Worm (Caenorhabditis elegans) whole organism, late embryonic: ENCODE measurements around the gene cyp-23A1.

Source experiments
- C08G9.2 ChIP-seq: sonication (generic microtip); optimal IDR thresholded peaks from 2 replicates; lab custom pipeline; 2016; ENCODE audit warnings: mild to moderate bottlenecking, missing genetic modification characterization, moderate library complexity, missing compliant biosample characterization
- F13H6.1 ChIP-seq: sonication (generic microtip); optimal IDR thresholded peaks from 2 replicates; lab custom pipeline; 2016; ENCODE audit warnings: missing genetic modification characterization, missing compliant biosample characterization
- K02D7.2 ChIP-seq: sonication (generic microtip); optimal IDR thresholded peaks from 2 replicates; lab custom pipeline; 2017; ENCODE audit warnings: mild to moderate bottlenecking, missing genetic modification characterization, missing compliant biosample characterization
- K09A11.1 ChIP-seq: sonication (generic microtip); optimal IDR thresholded peaks from 2 replicates; lab custom pipeline; 2017; ENCODE audit warnings: antibody characterized with exemption, mild to moderate bottlenecking, missing genetic modification characterization, missing compliant biosample characterization; ENCODE audit not compliant: insufficient read depth
- Y22D7AL.16 ChIP-seq: sonication (generic microtip); optimal IDR thresholded peaks from 2 replicates; lab custom pipeline; 2016; ENCODE audit warnings: missing genetic modification characterization, missing compliant biosample characterization
- ama-1 ChIP-seq: fragments of 150-350 bp; optimal IDR thresholded peaks from 2 replicates; lab custom pipeline; 2014
- ceh-14 ChIP-seq: sonication (generic microtip); optimal IDR thresholded peaks from 2 replicates; lab custom pipeline; 2016; ENCODE audit warnings: missing genotype, missing genetic modification characterization, missing compliant biosample characterization
- ceh-18 ChIP-seq: sonication (generic microtip); optimal IDR thresholded peaks from 2 replicates; lab custom pipeline; 2016; ENCODE audit warnings: missing genetic modification characterization, missing compliant biosample characterization
- ceh-19 ChIP-seq: fragments of 200-800 bp; sonication (Bioruptor generic); optimal IDR thresholded peaks from 2 replicates; lab custom pipeline; 2018; ENCODE audit warnings: mild to moderate bottlenecking, missing genetic modification characterization, missing compliant biosample characterization
- ceh-2 ChIP-seq: sonication (generic microtip); optimal IDR thresholded peaks from 2 replicates; lab custom pipeline; 2016; ENCODE audit warnings: missing genotype, missing genetic modification characterization, missing compliant biosample characterization
- ceh-24 ChIP-seq: sonication (generic microtip); optimal IDR thresholded peaks from 2 replicates; lab custom pipeline; 2016; ENCODE audit warnings: mild to moderate bottlenecking, missing genetic modification characterization, missing compliant biosample characterization
- ceh-45 ChIP-seq: fragments of 200-800 bp; sonication (Bioruptor generic); IDR thresholded peaks from 2 replicates; pipeline ENCODE4 v1.3.6; 2022; ENCODE audit warnings: missing genetic modification reagents, missing genetic modification characterization, missing compliant biosample characterization
- che-1 ChIP-seq: sonication (generic microtip); optimal IDR thresholded peaks from 2 replicates; lab custom pipeline; 2016; ENCODE audit warnings: mild to moderate bottlenecking, missing genetic modification characterization, missing compliant biosample characterization
- dmd-4 ChIP-seq: sonication (generic microtip); optimal IDR thresholded peaks from 2 replicates; lab custom pipeline; 2016; ENCODE audit warnings: borderline replicate concordance, missing genetic modification characterization, missing compliant biosample characterization
- dve-1 ChIP-seq: sonication (generic microtip); optimal IDR thresholded peaks from 2 replicates; lab custom pipeline; 2017; ENCODE audit warnings: antibody characterized with exemption, mild to moderate bottlenecking, missing genetic modification characterization, missing compliant biosample characterization
- elt-4 ChIP-seq: sonication (generic microtip); optimal IDR thresholded peaks from 2 replicates; lab custom pipeline; 2016; ENCODE audit warnings: missing genetic modification characterization, missing compliant biosample characterization
- ets-4 ChIP-seq: sonication (generic microtip); optimal IDR thresholded peaks from 2 replicates; lab custom pipeline; 2016; ENCODE audit warnings: missing genetic modification characterization, missing compliant biosample characterization
- hlh-30 ChIP-seq: sonication (generic microtip); optimal IDR thresholded peaks from 2 replicates; lab custom pipeline; 2017; ENCODE audit warnings: antibody characterized with exemption, missing genetic modification characterization, missing compliant biosample characterization; ENCODE audit not compliant: insufficient read depth
- lim-6 ChIP-seq: sonication (generic microtip); optimal IDR thresholded peaks from 2 replicates; lab custom pipeline; 2016; ENCODE audit warnings: missing genetic modification characterization, missing compliant biosample characterization
- lin-11 ChIP-seq: fragments of 200-800 bp; sonication (Bioruptor generic); optimal IDR thresholded peaks from 2 replicates; lab custom pipeline; 2018; ENCODE audit warnings: mild to moderate bottlenecking, missing genetic modification characterization, missing compliant biosample characterization
- madf-2 ChIP-seq: sonication (generic microtip); optimal IDR thresholded peaks from 2 replicates; lab custom pipeline; 2017; ENCODE audit warnings: missing genetic modification characterization, missing compliant biosample characterization
- mec-3 ChIP-seq: sonication (generic microtip); optimal IDR thresholded peaks from 2 replicates; lab custom pipeline; 2016; ENCODE audit warnings: borderline replicate concordance, missing genetic modification characterization, missing compliant biosample characterization
- nfya-1 ChIP-seq: sonication (generic microtip); optimal IDR thresholded peaks from 2 replicates; lab custom pipeline; 2017; ENCODE audit warnings: missing genetic modification characterization, mild to moderate bottlenecking, missing compliant biosample characterization, antibody characterized with exemption, moderate library complexity
- pha-2 ChIP-seq: sonication (generic microtip); optimal IDR thresholded peaks from 2 replicates; lab custom pipeline; 2017; ENCODE audit warnings: mild to moderate bottlenecking, missing genetic modification characterization, missing compliant biosample characterization
- pqm-1 ChIP-seq: sonication (generic microtip); optimal IDR thresholded peaks from 2 replicates; lab custom pipeline; 2016; ENCODE audit warnings: missing genetic modification characterization, missing compliant biosample characterization
- ref-2 ChIP-seq: sonication (generic microtip); optimal IDR thresholded peaks from 2 replicates; lab custom pipeline; 2016; ENCODE audit warnings: missing genetic modification characterization, missing compliant biosample characterization
- rnt-1 ChIP-seq: sonication (generic microtip); optimal IDR thresholded peaks from 2 replicates; lab custom pipeline; 2016; ENCODE audit warnings: missing genetic modification characterization, missing compliant biosample characterization
- sdc-2 ChIP-seq: sonication (generic microtip); optimal IDR thresholded peaks from 2 replicates; lab custom pipeline; 2016; ENCODE audit warnings: missing genotype, missing genetic modification characterization, missing compliant biosample characterization
- sox-2 ChIP-seq: fragments of 200-800 bp; sonication (Bioruptor generic); IDR thresholded peaks from 2 replicates; pipeline ENCODE4 v1.3.6; 2022; ENCODE audit warnings: missing genetic modification reagents, missing genetic modification characterization, missing compliant biosample characterization
- sox-4 ChIP-seq: sonication (generic microtip); optimal IDR thresholded peaks from 2 replicates; lab custom pipeline; 2017; ENCODE audit warnings: mild to moderate bottlenecking, missing genetic modification characterization, inconsistent platforms, missing compliant biosample characterization
- unc-3 ChIP-seq, 2 experiments: fragments of 200-800 bp in 1 of 2; sonication (Bioruptor generic) in 1 of 2; sonication (generic microtip) in 1 of 2; conservative IDR thresholded peaks in 1 of 2; optimal IDR thresholded peaks in 1 of 2; 2 replicates each; pipeline versions ENCODE4 v1.3.6 to Lab custom; 2016 to 2022; ENCODE audit warnings: missing compliant biosample characterization in 2 of 2, missing genetic modification characterization in 2 of 2, missing genetic modification reagents in 1 of 2
- unc-55 ChIP-seq: sonication (generic microtip); optimal IDR thresholded peaks from 2 replicates; lab custom pipeline; 2017; ENCODE audit warnings: missing biosample characterization, missing genetic modification reagents, missing genetic modification characterization
- unc-86 ChIP-seq: sonication (generic microtip); optimal IDR thresholded peaks from 2 replicates; lab custom pipeline; 2016; ENCODE audit warnings: missing genetic modification characterization, missing compliant biosample characterization
- zip-5 ChIP-seq: sonication (generic microtip); optimal IDR thresholded peaks from 2 replicates; lab custom pipeline; 2016; ENCODE audit warnings: missing genetic modification characterization, missing compliant biosample characterization

cyp-23A1 gene

DNA sequence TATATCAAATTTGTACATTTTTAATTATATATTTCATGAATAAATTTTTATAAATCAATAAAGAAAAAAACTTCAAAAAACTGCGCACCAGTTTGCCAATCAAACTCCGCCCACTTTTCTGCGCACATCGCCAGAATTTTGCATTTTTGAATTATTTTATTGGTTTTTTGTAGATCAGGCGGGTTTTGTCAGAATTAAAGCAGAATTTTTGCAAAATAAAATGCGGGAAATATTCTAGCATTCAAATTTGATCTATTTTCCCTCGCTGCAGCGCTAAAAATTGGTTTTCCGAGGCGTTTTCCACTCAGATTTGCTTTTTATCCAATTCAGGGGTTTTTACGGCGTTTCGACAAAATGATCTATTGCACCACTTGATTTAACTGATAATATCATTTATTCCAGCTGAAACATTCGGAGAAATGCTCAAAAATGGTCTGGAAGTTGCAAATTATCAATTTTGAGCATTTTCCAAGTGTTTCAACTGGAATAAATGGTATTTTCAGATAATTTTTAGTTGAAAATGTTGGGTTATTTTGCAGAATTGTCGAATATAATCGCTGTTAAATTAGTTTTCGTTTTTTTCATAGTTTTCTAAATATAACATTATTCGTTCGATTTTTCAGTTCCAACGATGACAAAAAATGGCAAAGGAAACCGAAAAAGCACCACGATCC, 40.9 kb upstream of the cyp-23A1 start, which contains the start of gene W06B4.1:
Gene W06B4.1 (plus strand): TSS at position 624 of the 674 bp plus-strand sequence.
- TF ChIP-seq ceh-45 (GFP tag; lab: Robert Waterston, UW): no peak
- TF ChIP-seq Y22D7AL.16 (tag; lab: Kevin White, UChicago): no peak
- TF ChIP-seq lim-6 (tag; lab: Kevin White, UChicago): no peak
- no peak for TF ChIP-seq elt-4 (tag; lab: Kevin White, UChicago)
- no peak for TF ChIP-seq unc-55 (GFP tag; lab: Kevin White, UChicago)
- no peak for TF ChIP-seq K09A11.1 (tag; lab: Kevin White, UChicago)
- no peak for TF ChIP-seq dmd-4 (tag; lab: Kevin White, UChicago)
- no peak for TF ChIP-seq hlh-30 (tag; lab: Kevin White, UChicago)
- TF ChIP-seq madf-2 (tag; lab: Kevin White, UChicago): no peak

DNA sequence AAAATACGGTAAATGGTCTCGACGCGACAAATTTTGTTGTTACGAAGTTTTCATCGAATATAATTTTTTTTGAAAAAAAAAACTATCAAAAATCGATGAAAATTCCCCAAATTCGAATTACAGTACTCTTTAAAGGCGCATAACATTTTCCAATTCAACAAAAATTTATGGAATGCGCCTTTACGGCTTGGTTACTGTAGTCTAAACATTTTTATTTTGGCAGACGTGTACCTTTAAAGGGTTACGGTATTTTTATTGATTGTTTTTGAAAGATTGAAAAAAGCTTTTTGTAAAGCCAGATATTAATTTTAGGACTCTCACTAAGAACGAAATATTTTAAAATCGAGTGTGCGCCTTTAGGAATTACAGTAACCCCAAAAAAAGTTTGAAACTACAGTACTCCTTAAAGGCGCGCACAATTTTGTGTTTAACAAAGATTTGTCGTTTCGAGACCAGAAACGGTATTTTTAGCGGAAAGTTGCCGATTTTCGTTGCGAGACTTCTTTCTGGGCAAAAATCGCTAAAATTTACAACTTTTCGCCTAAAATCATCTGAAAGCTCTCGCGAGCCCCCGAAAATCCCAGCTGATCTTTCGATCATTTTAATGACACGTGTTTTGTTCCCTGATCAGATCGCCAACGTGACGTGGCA, 37.9 kb upstream of the cyp-23A1 start:
- no peak for TF ChIP-seq pqm-1
- TF ChIP-seq sox-4: no peak
- no peak for TF ChIP-seq madf-2 (tag; lab: Kevin White, UChicago)
- TF ChIP-seq F13H6.1: no peak
- TF ChIP-seq sdc-2 (tag; lab: Kevin White, UChicago): no peak
- TF ChIP-seq ceh-2 (tag; lab: Kevin White, UChicago): no peak
- TF ChIP-seq C08G9.2 (tag; lab: Kevin White, UChicago): no peak
- no peak for TF ChIP-seq Y22D7AL.16 (tag; lab: Kevin White, UChicago)

DNA sequence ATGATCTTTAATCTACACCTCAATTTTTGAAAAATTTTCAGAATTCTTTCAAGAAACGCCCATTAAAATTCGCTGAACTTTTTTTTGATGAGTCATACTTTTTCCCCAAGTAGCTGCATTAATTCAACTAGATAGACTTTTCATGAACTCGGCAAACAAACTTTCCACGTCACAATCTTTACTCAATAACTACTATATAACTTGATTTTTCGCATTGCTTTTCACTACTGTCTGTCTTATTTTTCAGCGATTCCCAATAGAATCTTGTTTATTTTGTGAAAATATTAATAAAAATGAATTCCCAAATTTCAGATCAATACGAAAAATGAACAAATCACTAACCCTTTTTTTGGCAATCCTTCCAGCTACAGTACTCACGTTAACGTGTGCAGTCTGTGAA, 33.7 kb upstream of the cyp-23A1 start, which contains the start of gene T05C1.1:
Gene T05C1.1 (plus strand): TSS at position 301 of the 400 bp plus-strand sequence.
- no peak for TF ChIP-seq pha-2 (tag; lab: Kevin White, UChicago)
- TF ChIP-seq ceh-14 (tag; lab: Kevin White, UChicago): no peak
- no peak for TF ChIP-seq ets-4
- no peak for TF ChIP-seq nfya-1

DNA sequence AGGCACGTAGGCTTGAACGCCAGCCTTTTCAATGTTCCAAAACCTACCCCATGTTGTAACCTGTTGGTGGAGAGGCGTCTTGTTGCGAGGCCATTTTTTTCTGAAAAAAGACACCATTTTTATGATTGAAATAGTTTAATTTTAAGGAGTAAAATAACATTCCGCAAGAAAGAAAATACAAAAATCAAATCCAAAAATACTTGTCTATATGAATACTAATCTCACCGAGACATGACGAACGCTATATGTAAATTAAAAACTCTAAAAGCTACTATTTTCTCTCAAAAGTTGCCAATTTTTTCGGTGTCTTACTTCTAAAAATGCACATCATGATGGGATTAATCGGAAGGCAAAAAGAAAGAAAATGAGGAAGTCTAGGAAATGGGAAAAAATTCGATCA, 30.0 kb upstream of the cyp-23A1 start, which contains the start of gene T05C1.2:
Gene T05C1.2 (minus strand): TSS at position 101 of the 400 bp plus-strand sequence.
- TF ChIP-seq rnt-1 (tag; lab: Kevin White, UChicago): no peak
- no peak for TF ChIP-seq sox-2 (GFP tag; lab: Robert Waterston, UW)
- no peak for TF ChIP-seq dve-1 (tag; lab: Kevin White, UChicago)
- TF ChIP-seq ceh-18 (tag; lab: Kevin White, UChicago): no peak
- no peak for TF ChIP-seq mec-3
- no peak for TF ChIP-seq ceh-19
- no peak for TF ChIP-seq ref-2 (tag; lab: Kevin White, UChicago)
- no peak for TF ChIP-seq ceh-45 (GFP tag; lab: Robert Waterston, UW)
- no peak for TF ChIP-seq sdc-2 (tag; lab: Kevin White, UChicago)
- no peak for TF ChIP-seq K02D7.2 (tag; lab: Kevin White, UChicago)
- no peak for TF ChIP-seq madf-2 (tag; lab: Kevin White, UChicago)
- no peak for TF ChIP-seq zip-5 (tag; lab: Kevin White, UChicago)
- no peak for TF ChIP-seq unc-3 (GFP tag; conservative IDR thresholded peaks at IDR 0.05; lab: Robert Waterston, UW)
- no peak for TF ChIP-seq unc-3 (tag; optimal IDR thresholded peaks at IDR 0.05; lab: Kevin White, UChicago)
- no peak for TF ChIP-seq che-1 (tag; lab: Kevin White, UChicago)
- TF ChIP-seq ama-1: no peak
- no peak for TF ChIP-seq ceh-24 (tag; lab: Kevin White, UChicago)
- no peak for TF ChIP-seq unc-86 (tag; lab: Kevin White, UChicago)
- TF ChIP-seq lin-11: no peak
